Worm (Caenorhabditis elegans) whole organism, late embryonic: ENCODE measurements around the gene ttb-1.

ENCODE experiments used
- ceh-18 ChIP-seq: sonication (generic microtip); optimal IDR thresholded peaks from 2 replicates; lab custom pipeline; 2016; ENCODE audit warnings: missing genetic modification characterization, missing compliant biosample characterization
- hlh-15 ChIP-seq: sonication (generic microtip); optimal IDR thresholded peaks from 2 replicates; lab custom pipeline; 2016; ENCODE audit warnings: missing genetic modification characterization, missing compliant biosample characterization
- unc-86 ChIP-seq: sonication (generic microtip); optimal IDR thresholded peaks from 2 replicates; lab custom pipeline; 2016; ENCODE audit warnings: missing genetic modification characterization, missing compliant biosample characterization

DNA sequence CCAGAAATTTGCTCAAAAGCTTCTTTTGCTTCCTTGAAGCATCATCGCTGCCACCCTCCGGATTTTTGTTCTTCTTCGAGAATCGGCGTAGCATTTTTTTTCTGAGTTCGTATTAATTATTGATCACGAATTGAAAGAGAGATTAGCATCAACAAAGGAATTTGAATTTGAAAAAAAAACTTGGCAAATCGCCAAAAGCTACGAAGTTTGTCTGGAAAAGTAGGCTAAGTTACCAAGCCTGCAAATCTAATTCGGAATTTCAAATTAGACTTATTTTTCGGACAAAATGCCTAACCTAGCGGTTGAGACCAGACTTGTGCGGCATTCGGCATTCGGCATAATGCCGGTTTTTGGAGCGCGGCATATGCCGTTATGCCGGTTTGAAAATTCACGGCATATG lies 15.5 kb downstream of the ttb-1 start, which contains the start of gene cfap-36:
- TF ChIP-seq unc-86 (tag; lab: Kevin White, UChicago) (no peak), ceh-18 (tag; lab: Kevin White, UChicago) (no peak), hlh-15 (tag; lab: Kevin White, UChicago) (no peak)
